Worm (Caenorhabditis elegans) whole organism, L4 larva: ENCODE measurements around the gene acs-4.

Source experiments
- F10B5.3 ChIP-seq: sonication (generic microtip); optimal IDR thresholded peaks from 2 replicates; lab custom pipeline; 2016; ENCODE audit warnings: mild to moderate bottlenecking, missing genetic modification characterization, missing compliant biosample characterization
- F44E2.7 ChIP-seq: fragments of 200-800 bp; sonication (Bioruptor generic); IDR thresholded peaks from 2 replicates; pipeline ENCODE4 v2.1.2; 2022; ENCODE audit warnings: missing genetic modification characterization, missing compliant biosample characterization
- F49E8.2 ChIP-seq: sonication (generic microtip); optimal IDR thresholded peaks from 2 replicates; lab custom pipeline; 2016; ENCODE audit warnings: missing compliant biosample characterization, mild to moderate bottlenecking, missing genetic modification characterization, borderline replicate concordance
- R02D3.7 ChIP-seq: fragments of 150-350 bp; sonication (generic microtip); optimal IDR thresholded peaks from 3 replicates; lab custom pipeline; 2014; ENCODE audit warnings: missing biosample characterization, missing genetic modification characterization
- T20F7.1 ChIP-seq: fragments of 200-800 bp; sonication (Bioruptor generic); optimal IDR thresholded peaks from 2 replicates; lab custom pipeline; 2018; ENCODE audit warnings: mild to moderate bottlenecking, missing genetic modification characterization, missing compliant biosample characterization
- T26A8.4 ChIP-seq: fragments of 200-800 bp; sonication (Bioruptor generic); IDR thresholded peaks from 2 replicates; pipeline ENCODE4 v1.3.6; 2022; ENCODE audit warnings: missing genetic modification characterization, missing compliant biosample characterization
- Y5F2A.4 ChIP-seq: fragments of 200-800 bp; sonication (Bioruptor generic); optimal IDR thresholded peaks from 2 replicates; lab custom pipeline; 2018; ENCODE audit warnings: mild to moderate bottlenecking, missing genetic modification characterization, missing compliant biosample characterization
- ZK337.2 ChIP-seq: fragments of 200-800 bp; sonication (Bioruptor generic); IDR thresholded peaks from 2 replicates; pipeline ENCODE4 v1.3.6; 2022; ENCODE audit warnings: missing genetic modification reagents, missing genetic modification characterization, missing compliant biosample characterization
- ZK546.5 ChIP-seq, 2 experiments: sonication (generic microtip); optimal IDR thresholded peaks; 2 replicates each; lab custom pipeline; 2017; ENCODE audit warnings: missing biosample characterization in 2 of 2, missing genetic modification characterization in 2 of 2
- ama-1 ChIP-seq: fragments of 150-350 bp; optimal IDR thresholded peaks from 2 replicates; lab custom pipeline; 2014; ENCODE audit warnings: inconsistent platforms, mixed read lengths
- arid-1 ChIP-seq: fragments of 200-800 bp; sonication (Bioruptor generic); conservative IDR thresholded peaks from 2 replicates; pipeline ENCODE4 v1.3.6; 2022; ENCODE audit warnings: missing genetic modification reagents, missing genetic modification characterization, missing compliant biosample characterization
- attf-4 ChIP-seq: sonication (generic microtip); optimal IDR thresholded peaks from 3 replicates; lab custom pipeline; 2017; ENCODE audit warnings: missing biosample characterization, missing genetic modification characterization
- ceh-20 ChIP-seq: fragments of 200-800 bp; sonication (Bioruptor generic); IDR thresholded peaks from 2 replicates; pipeline ENCODE4 v1.3.6; 2022; ENCODE audit warnings: missing genetic modification reagents, missing genetic modification characterization, missing compliant biosample characterization
- ceh-32 ChIP-seq: sonication (generic microtip); optimal IDR thresholded peaks from 2 replicates; lab custom pipeline; 2016; ENCODE audit warnings: mild to moderate bottlenecking, missing genetic modification characterization, missing compliant biosample characterization; ENCODE audit not compliant: poor library complexity
- ceh-44 ChIP-seq: fragments of 200-800 bp; sonication (Bioruptor generic); IDR thresholded peaks from 2 replicates; pipeline ENCODE4 v1.3.6; 2022; ENCODE audit warnings: missing genetic modification reagents, missing genetic modification characterization, missing compliant biosample characterization
- ceh-62 ChIP-seq: sonication (generic microtip); optimal IDR thresholded peaks from 2 replicates; lab custom pipeline; 2017; ENCODE audit warnings: missing biosample characterization, missing genetic modification characterization
- ceh-82 ChIP-seq: sonication (generic microtip); optimal IDR thresholded peaks from 2 replicates; lab custom pipeline; 2017; ENCODE audit warnings: missing biosample characterization, missing genetic modification characterization
- ces-1 ChIP-seq: fragments of 150-350 bp; sonication (generic microtip); optimal IDR thresholded peaks from 4 replicates; lab custom pipeline; 2014; ENCODE audit warnings: missing biosample characterization, missing genetic modification reagents, missing genetic modification characterization
- cey-2 ChIP-seq: sonication (generic microtip); optimal IDR thresholded peaks from 3 replicates; lab custom pipeline; 2017; ENCODE audit warnings: missing genetic modification characterization, mild to moderate bottlenecking, missing compliant biosample characterization, antibody characterized with exemption, borderline replicate concordance; ENCODE audit not compliant: insufficient read depth
- daf-19 ChIP-seq: fragments of 200-800 bp; sonication (Bioruptor generic); conservative IDR thresholded peaks from 2 replicates; pipeline ENCODE4 v1.3.6; 2022; ENCODE audit warnings: missing genetic modification characterization, missing compliant biosample characterization
- daf-8 ChIP-seq: fragments of 200-800 bp; sonication (Bioruptor generic); IDR thresholded peaks from 2 replicates; pipeline ENCODE4 v1.3.6; 2022; ENCODE audit warnings: missing genetic modification characterization, missing compliant biosample characterization
- dmd-6 ChIP-seq: fragments of 200-800 bp; sonication (Bioruptor generic); IDR thresholded peaks from 2 replicates; pipeline ENCODE4 v1.3.6; 2022; ENCODE audit warnings: missing genetic modification reagents, missing genetic modification characterization, missing compliant biosample characterization
- dmd-8 ChIP-seq: fragments of 200-800 bp; sonication (Bioruptor generic); IDR thresholded peaks from 2 replicates; pipeline ENCODE4 v1.3.6; 2022; ENCODE audit warnings: missing genetic modification characterization, missing compliant biosample characterization
- dve-1 ChIP-seq: sonication (generic microtip); optimal IDR thresholded peaks from 2 replicates; lab custom pipeline; 2017; ENCODE audit warnings: antibody characterized with exemption, mild to moderate bottlenecking, missing genetic modification characterization, missing compliant biosample characterization; ENCODE audit not compliant: insufficient read depth
- egl-27 ChIP-seq: sonication (generic microtip); optimal IDR thresholded peaks from 3 replicates; lab custom pipeline; 2017; ENCODE audit warnings: missing biosample characterization, missing genetic modification reagents, missing genetic modification characterization
- egl-43 ChIP-seq: fragments of 200-800 bp; sonication (Bioruptor generic); IDR thresholded peaks from 2 replicates; pipeline ENCODE4 v1.3.6; 2022; ENCODE audit warnings: missing genetic modification reagents, missing genetic modification characterization, missing compliant biosample characterization
- hif-1 ChIP-seq, 2 experiments: sonication (generic microtip); optimal IDR thresholded peaks; 2 replicates each; lab custom pipeline; 2016 to 2017; ENCODE audit warnings: missing compliant biosample characterization in 2 of 2, missing genetic modification characterization in 2 of 2, missing genetic modification reagents in 2 of 2, missing genotype in 2 of 2, mild to moderate bottlenecking in 1 of 2
- hlh-11 ChIP-seq: fragments of 200-800 bp; sonication (Bioruptor generic); optimal IDR thresholded peaks from 2 replicates; lab custom pipeline; 2018; ENCODE audit warnings: mild to moderate bottlenecking, missing genetic modification characterization, missing compliant biosample characterization
- hlh-30 ChIP-seq: sonication (generic microtip); optimal IDR thresholded peaks from 2 replicates; lab custom pipeline; 2017; ENCODE audit warnings: antibody characterized with exemption, mild to moderate bottlenecking, missing genetic modification characterization, missing compliant biosample characterization; ENCODE audit not compliant: insufficient read depth
- lin-13 ChIP-seq: fragments of 150-350 bp; optimal IDR thresholded peaks from 2 replicates; lab custom pipeline; 2014; ENCODE audit warnings: missing biosample characterization, missing genetic modification reagents, missing genetic modification characterization
- lin-29 ChIP-seq: fragments of 200-800 bp; sonication (Bioruptor generic); IDR thresholded peaks from 2 replicates; pipeline ENCODE4 v1.3.6; 2022; ENCODE audit warnings: missing genetic modification reagents, missing genetic modification characterization, missing compliant biosample characterization
- lin-38 ChIP-seq: fragments of 200-800 bp; sonication (Bioruptor generic); IDR thresholded peaks from 2 replicates; pipeline ENCODE4 v1.3.6; 2022; ENCODE audit warnings: missing genetic modification reagents, missing genetic modification characterization, missing compliant biosample characterization
- lin-39 ChIP-seq: fragments of 150-350 bp; optimal IDR thresholded peaks from 2 replicates; lab custom pipeline; 2014; ENCODE audit warnings: missing biosample characterization, missing genetic modification reagents, missing genetic modification characterization
- lsy-2 ChIP-seq, 2 experiments: fragments of 150-350 bp in 1 of 2; sonication (generic microtip) in 1 of 2; optimal IDR thresholded peaks; 2 replicates each; lab custom pipeline; 2014 to 2017; ENCODE audit warnings: missing biosample characterization in 2 of 2, missing genetic modification characterization in 2 of 2
- madf-5 ChIP-seq, 2 experiments: fragments of 200-800 bp; sonication (Bioruptor generic); IDR thresholded peaks; 2 replicates each; pipeline ENCODE4 v1.3.6; 2022; ENCODE audit warnings: missing compliant biosample characterization in 2 of 2, missing genetic modification characterization in 2 of 2
- mep-1 ChIP-seq: fragments of 150-350 bp; sonication (generic microtip); optimal IDR thresholded peaks from 3 replicates; lab custom pipeline; 2014; ENCODE audit warnings: missing biosample characterization, missing genetic modification characterization
- mes-2 ChIP-seq: sonication (generic microtip); optimal IDR thresholded peaks from 2 replicates; lab custom pipeline; 2016; ENCODE audit warnings: missing genotype, mild to moderate bottlenecking, missing genetic modification characterization, missing compliant biosample characterization; ENCODE audit not compliant: poor library complexity, severe bottlenecking
- nhr-237 ChIP-seq: sonication (generic microtip); optimal IDR thresholded peaks from 2 replicates; lab custom pipeline; 2017; ENCODE audit warnings: missing biosample characterization, missing genetic modification characterization
- nhr-41 ChIP-seq: fragments of 200-800 bp; sonication (Bioruptor generic); IDR thresholded peaks from 2 replicates; pipeline ENCODE4 v1.3.6; 2022; ENCODE audit warnings: missing genetic modification reagents, missing genetic modification characterization, missing compliant biosample characterization
- nhr-42 ChIP-seq: fragments of 200-800 bp; sonication (Bioruptor generic); IDR thresholded peaks from 2 replicates; pipeline ENCODE4 v1.3.6; 2022; ENCODE audit warnings: missing genetic modification characterization, missing compliant biosample characterization
- pqm-1 ChIP-seq: sonication (generic microtip); optimal IDR thresholded peaks from 2 replicates; lab custom pipeline; 2017; ENCODE audit warnings: missing biosample characterization, missing genetic modification characterization
- saeg-2 ChIP-seq: fragments of 200-800 bp; sonication (Bioruptor generic); IDR thresholded peaks from 2 replicates; pipeline ENCODE4 v1.3.6; 2022; ENCODE audit warnings: missing genetic modification reagents, missing genetic modification characterization, missing compliant biosample characterization
- snpc-1.2 ChIP-seq: fragments of 200-800 bp; sonication (Bioruptor generic); IDR thresholded peaks from 2 replicates; pipeline ENCODE4 v1.3.6; 2022; ENCODE audit warnings: missing genetic modification reagents, missing genetic modification characterization, missing compliant biosample characterization
- snpc-4 ChIP-seq: fragments of 150-350 bp; optimal IDR thresholded peaks from 2 replicates; lab custom pipeline; 2014; ENCODE audit warnings: missing biosample characterization, missing genetic modification characterization
- tag-97 ChIP-seq: fragments of 200-800 bp; sonication (Bioruptor generic); IDR thresholded peaks from 2 replicates; pipeline ENCODE4 v1.3.6; 2022; ENCODE audit warnings: missing genetic modification characterization, missing compliant biosample characterization
- unc-130 ChIP-seq: sonication (generic microtip); optimal IDR thresholded peaks from 2 replicates; lab custom pipeline; 2016; ENCODE audit warnings: missing genetic modification reagents, missing genetic modification characterization, missing compliant biosample characterization
- unc-39 ChIP-seq: sonication (generic microtip); optimal IDR thresholded peaks from 2 replicates; lab custom pipeline; 2017; ENCODE audit warnings: missing biosample characterization, missing genetic modification characterization
- zag-1 ChIP-seq: fragments of 150-350 bp; optimal IDR thresholded peaks from 2 replicates; lab custom pipeline; 2014; ENCODE audit warnings: missing biosample characterization, missing genetic modification characterization
- zfp-2 ChIP-seq: sonication (generic microtip); optimal IDR thresholded peaks from 2 replicates; lab custom pipeline; 2016; ENCODE audit warnings: mild to moderate bottlenecking, missing genetic modification characterization, missing compliant biosample characterization
- zip-2 ChIP-seq: fragments of 150-350 bp; optimal IDR thresholded peaks from 2 replicates; lab custom pipeline; 2014; ENCODE audit warnings: missing biosample characterization, missing genetic modification characterization
- ztf-11 ChIP-seq: fragments of 150-350 bp; optimal IDR thresholded peaks from 2 replicates; lab custom pipeline; 2014; ENCODE audit warnings: missing biosample characterization, missing genetic modification characterization

The acs-4 gene

ce11 chrIII:7189581-7190128 lies 22.0 kb downstream of the acs-4 start, which contains the start of gene rps-21 (continued):
- TF ChIP-seq snpc-1.2 (GFP tag; lab: Robert Waterston, UW) (no peak), T20F7.1 (peak; percentile 78), nhr-41 (GFP tag; lab: Robert Waterston, UW) (no peak), zag-1 (no peak), ces-1 (GFP tag; lab: Kevin White, UChicago) (peak; percentile 67), dmd-8 (GFP tag; lab: Robert Waterston, UW) (no peak), ceh-62 (tag; lab: Kevin White, UChicago) (no peak), ceh-44 (GFP tag; lab: Robert Waterston, UW) (no peak), ama-1 (no peak), F49E8.2 (tag; lab: Kevin White, UChicago) (no peak), pqm-1 (peak; percentile 21), lin-39 (no peak), egl-27 (tag; lab: Kevin White, UChicago) (no peak), egl-43 (no peak), madf-5 (GFP tag; IDR thresholded peaks at IDR 0.05; lab: Robert Waterston, UW) (no peak), lin-38 (GFP tag; lab: Robert Waterston, UW) (peak; percentile 74), saeg-2 (GFP tag; lab: Robert Waterston, UW) (no peak), hlh-30 (peak; percentile 77), unc-130 (peak; percentile 38), Y5F2A.4 (no peak), zfp-2 (tag; lab: Kevin White, UChicago) (peak; percentile 94), mes-2 (tag; lab: Kevin White, UChicago) (peak; percentile 92), lsy-2 (tag; optimal IDR thresholded peaks at IDR 0.05; lab: Kevin White, UChicago) (peak; percentile 9 to 92), mep-1 (tag; lab: Kevin White, UChicago) (peak; percentile 82), ZK546.5 (tag; optimal IDR thresholded peaks at IDR 0.05; lab: Kevin White, UChicago) (peak in 1 of 2 experiments; percentile 52), unc-39 (tag; lab: Kevin White, UChicago) (no peak), R02D3.7 (tag; lab: Kevin White, UChicago) (peak; percentile 84), hif-1 (tag; optimal IDR thresholded peaks at IDR 0.05; lab: Kevin White, UChicago) (peak in 1 of 2 experiments; percentile 63), nhr-237 (tag; lab: Kevin White, UChicago) (no peak), nhr-42 (GFP tag; lab: Robert Waterston, UW) (no peak), daf-8 (GFP tag; lab: Robert Waterston, UW) (no peak), tag-97 (GFP tag; lab: Robert Waterston, UW) (no peak), attf-4 (tag; lab: Kevin White, UChicago) (no peak), cey-2 (tag; lab: Kevin White, UChicago) (no peak), daf-19 (GFP tag; lab: Robert Waterston, UW) (no peak), F44E2.7 (GFP tag; lab: Robert Waterston, UW) (no peak), ceh-20 (GFP tag; lab: Robert Waterston, UW) (peak; percentile 48; the same call in 1 of the 2 replicates), lin-29 (no peak), dve-1 (tag; lab: Kevin White, UChicago) (peak; percentile 82), ztf-11 (no peak), T26A8.4 (peak; percentile 43; the same call in 1 of the 2 replicates), snpc-4 (tag; lab: Kevin White, UChicago) (no peak), arid-1 (GFP tag; lab: Robert Waterston, UW) (0 out of 2 replicates have a peak, but pooled peaks have one; percentile 23), dmd-6 (GFP tag; lab: Robert Waterston, UW) (peak; percentile 53; the same call in 1 of the 2 replicates), ZK337.2 (GFP tag; lab: Robert Waterston, UW) (no peak), zip-2 (tag; lab: Kevin White, UChicago) (no peak), lin-13 (GFP tag; lab: Kevin White, UChicago) (peak; percentile 58), F10B5.3 (tag; lab: Kevin White, UChicago) (no peak), hlh-11 (peak; percentile 69), ceh-82 (tag; lab: Kevin White, UChicago) (no peak), ceh-32 (tag; lab: Kevin White, UChicago) (no peak)
